Worm (Caenorhabditis elegans): Measurements from ENCODE around the gene ZK488.6.

The ZK488.6 gene

DNA sequence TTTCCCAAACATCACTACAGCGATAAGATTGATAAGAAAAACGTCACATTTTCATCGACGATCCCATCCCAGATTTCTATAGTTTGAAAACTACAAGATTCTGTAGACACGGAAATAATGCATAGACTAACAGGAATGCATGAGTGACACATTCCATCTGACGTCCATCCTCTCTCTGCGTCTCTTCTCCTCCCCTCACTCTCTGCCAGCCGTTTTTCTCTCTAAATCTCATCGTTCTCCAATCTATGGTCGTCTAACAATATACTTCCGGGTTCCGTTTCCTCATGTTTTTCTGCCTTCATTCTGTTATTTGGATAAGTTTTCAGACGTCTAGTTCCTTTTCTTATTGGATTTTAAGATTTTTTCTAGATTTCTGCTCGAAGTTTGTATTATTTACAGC lies 28.8 kb downstream of the ZK488.6 start, which contains the start of gene F48G7.4:
Gene F48G7.4, plus strand, starts transcription at position 400 of the 400 bp plus-strand sequence.
- TF ChIP-seq egl-13 (tag; optimal IDR thresholded peaks at IDR 0.05) (peak; percentile 55), hpl-2 (GFP tag; optimal IDR thresholded peaks at IDR 0.05) (no peak), tlp-1 (tag; optimal IDR thresholded peaks at IDR 0.05) (no peak), pqm-1 (tag; optimal IDR thresholded peaks at IDR 0.05) (no peak), lin-35 (GFP tag; optimal IDR thresholded peaks at IDR 0.05) (peak; percentile 52 to 64), nhr-28 (tag; optimal IDR thresholded peaks at IDR 0.05) (no peak), pag-3 (tag; optimal IDR thresholded peaks at IDR 0.05; ENCODE audit: borderline replicate concordance, insufficient read depth) (no peak), nhr-20 (tag; optimal IDR thresholded peaks at IDR 0.05) (peak; percentile 91), Y116A8C.19 (tag; optimal IDR thresholded peaks at IDR 0.05; ENCODE audit: borderline replicate concordance) (no peak), mef-2 (tag; optimal IDR thresholded peaks at IDR 0.05) (peak; percentile 24), ets-5 (GFP tag; IDR thresholded peaks at IDR 0.05) (no peak), nhr-237 (tag; optimal IDR thresholded peaks at IDR 0.05) (peak; percentile 68), grh-1 (GFP tag; IDR thresholded peaks at IDR 0.05) (peak; percentile 48; the same call in 1 of the 2 replicates), dsc-1 (tag; optimal IDR thresholded peaks at IDR 0.05) (peak; percentile 60), C16A3.4 (tag; optimal IDR thresholded peaks at IDR 0.05) (no peak), fkh-8 (tag; optimal IDR thresholded peaks at IDR 0.05) (peak; percentile 91), efl-3 (GFP tag; optimal IDR thresholded peaks at IDR 0.05) (no peak), swsn-7 (tag; optimal IDR thresholded peaks at IDR 0.05) (peak; percentile 78), snpc-4 (tag; optimal IDR thresholded peaks at IDR 0.05) (peak; percentile 13), nhr-12 (tag; optimal IDR thresholded peaks at IDR 0.05) (no peak), sptf-1 (tag; optimal IDR thresholded peaks at IDR 0.05) (no peak), skn-1 (tag; optimal IDR thresholded peaks at IDR 0.05) (peak; percentile 67), C34B4.2 (tag; optimal IDR thresholded peaks at IDR 0.05) (no peak), isw-1 (GFP tag; IDR thresholded peaks at IDR 0.05) (peak; percentile 33), ces-1 (GFP tag; optimal IDR thresholded peaks at IDR 0.05) (no peak), mep-1 (tag; optimal IDR thresholded peaks at IDR 0.05) (peak; percentile 25), fos-1 (tag; optimal IDR thresholded peaks at IDR 0.05) (peak; percentile 60), hlh-17 (GFP tag; optimal IDR thresholded peaks at IDR 0.05; ENCODE audit: borderline replicate concordance) (no peak), ceh-82 (tag; optimal IDR thresholded peaks at IDR 0.05) (peak; percentile 69 to 90 (median 76)), unc-98 (GFP tag; IDR thresholded peaks at IDR 0.05) (no peak), tbx-2 (tag; optimal IDR thresholded peaks at IDR 0.05) (peak; percentile 86), C04F5.9 (tag; optimal IDR thresholded peaks at IDR 0.05) (no peak), ceh-63 (GFP tag; optimal IDR thresholded peaks at IDR 0.05) (no peak), efl-1 (optimal IDR thresholded peaks at IDR 0.05) (peak; percentile 73 to 75), efl-1 (GFP tag; optimal IDR thresholded peaks at IDR 0.05 in 1 of 2) (peak in 1 of 2 experiments; percentile 47), alr-1 (tag; optimal IDR thresholded peaks at IDR 0.05; ENCODE audit: borderline replicate concordance) (no peak), unc-62 (GFP tag; optimal IDR thresholded peaks at IDR 0.05) (no peak), hlh-4 (tag; optimal IDR thresholded peaks at IDR 0.05) (no peak), lin-15B (tag; optimal IDR thresholded peaks at IDR 0.05) (no peak), jun-1 (tag; optimal IDR thresholded peaks at IDR 0.05) (peak; percentile 64), mdl-1 (tag; optimal IDR thresholded peaks at IDR 0.05) (peak in 1 of 2 experiments; percentile 11), nhr-76 (tag; optimal IDR thresholded peaks at IDR 0.05) (no peak), snu-23 (GFP tag; optimal IDR thresholded peaks at IDR 0.05) (peak; percentile 86), nhr-85 (tag) (peak; percentile 95), elt-3 (tag; optimal IDR thresholded peaks at IDR 0.05) (peak in 1 of 6 experiments; percentile 23), lin-14 (GFP tag; optimal IDR thresholded peaks at IDR 0.05) (peak; percentile 100), ama-1 (optimal IDR thresholded peaks at IDR 0.05) (no peak), lin-13 (GFP tag; optimal IDR thresholded peaks at IDR 0.05) (peak; percentile 15), egl-27 (tag; optimal IDR thresholded peaks at IDR 0.05) (peak in 1 of 2 experiments; percentile 45), nhr-90 (tag; optimal IDR thresholded peaks at IDR 0.05; ENCODE audit: poor library complexity) (no peak), sox-4 (tag; optimal IDR thresholded peaks at IDR 0.05) (peak; percentile 13), nhr-11 (tag; optimal IDR thresholded peaks at IDR 0.05) (peak; percentile 73), ceh-90 (tag; optimal IDR thresholded peaks at IDR 0.05) (no peak), lsy-2 (tag; optimal IDR thresholded peaks at IDR 0.05) (peak in 1 of 2 experiments; percentile 72)

Data from whole organism, L1 larva.